Fruit fly (Drosophila melanogaster) whole organism, embryonic: ENCODE measurements around the gene CG15923.

ENCODE experiments used
- CG10209 ChIP-seq: fragments of 200-800 bp; sonication (Bioruptor generic); optimal IDR thresholded peaks from 3 replicates; lab custom pipeline; 2017; ENCODE audit warnings: missing biosample characterization, mild to moderate bottlenecking, missing genetic modification characterization, missing genetic modification reagents
- CG10979 ChIP-seq: fragments of 200-800 bp; sonication (Bioruptor generic); optimal IDR thresholded peaks from 2 replicates; lab custom pipeline; 2018; ENCODE audit warnings: missing biosample characterization, mild to moderate bottlenecking, missing genetic modification characterization, moderate library complexity
- CG11456 ChIP-seq: fragments of 200-800 bp; sonication (Bioruptor generic); IDR thresholded peaks from 3 replicates; pipeline ENCODE4 v1.3.6; 2022; ENCODE audit warnings: missing biosample characterization, missing genetic modification characterization
- CG11695 ChIP-seq: fragments of 200-800 bp; sonication (Bioruptor generic); IDR thresholded peaks from 3 replicates; pipeline ENCODE4 v1.3.6; 2022; ENCODE audit warnings: missing biosample characterization, missing genetic modification characterization
- CG12769 ChIP-seq: fragments of 200-800 bp; sonication (Bioruptor generic); optimal IDR thresholded peaks from 2 replicates; lab custom pipeline; 2019; ENCODE audit warnings: missing biosample characterization, mild to moderate bottlenecking, missing genetic modification characterization, moderate library complexity
- CG13123 ChIP-seq: fragments of 200-800 bp; sonication (Bioruptor generic); optimal IDR thresholded peaks from 2 replicates; lab custom pipeline; 2016; ENCODE audit warnings: missing biosample characterization, missing genetic modification characterization
- CG13287 ChIP-seq: fragments of 200-800 bp; sonication (Bioruptor generic); IDR thresholded peaks from 2 replicates; pipeline ENCODE4 v1.3.6; 2022; ENCODE audit warnings: missing biosample characterization, missing genetic modification characterization; ENCODE audit not compliant: partially characterized antibody
- CG17802 ChIP-seq: fragments of 200-800 bp; sonication (Bioruptor generic); optimal IDR thresholded peaks from 2 replicates; lab custom pipeline; 2018; ENCODE audit warnings: missing biosample characterization, mild to moderate bottlenecking, missing genetic modification characterization, moderate library complexity
- CG34376 ChIP-seq: fragments of 200-800 bp; sonication (Bioruptor generic); optimal IDR thresholded peaks from 2 replicates; lab custom pipeline; 2018; ENCODE audit warnings: missing biosample characterization, mild to moderate bottlenecking, missing genetic modification characterization
- CG34422 ChIP-seq: fragments of 200-800 bp; sonication (Bioruptor generic); IDR thresholded peaks from 3 replicates; pipeline ENCODE4 v1.3.6; 2022; ENCODE audit warnings: missing biosample characterization, missing genetic modification characterization
- CG6175 ChIP-seq: fragments of 200-800 bp; sonication (Bioruptor generic); IDR thresholded peaks from 3 replicates; pipeline ENCODE4 v1.3.6; 2022; ENCODE audit warnings: missing biosample characterization, missing genetic modification characterization
- CG6791 ChIP-seq: fragments of 200-800 bp; sonication (Bioruptor generic); IDR thresholded peaks from 3 replicates; pipeline ENCODE4 v1.3.6; 2022; ENCODE audit warnings: missing biosample characterization, missing genetic modification characterization; ENCODE audit not compliant: partially characterized antibody
- CG8765 ChIP-seq: fragments of 200-800 bp; sonication (Bioruptor generic); IDR thresholded peaks from 2 replicates; pipeline ENCODE4 v1.3.6; 2022; ENCODE audit warnings: missing biosample characterization, missing genetic modification characterization
- CTCF ChIP-seq: fragments of 200-800 bp; sonication (Bioruptor generic); optimal IDR thresholded peaks from 2 replicates; lab custom pipeline; 2017; ENCODE audit warnings: missing biosample characterization, mild to moderate bottlenecking, missing genetic modification characterization, moderate library complexity
- Camta ChIP-seq: fragments of 200-800 bp; sonication (Bioruptor generic); optimal IDR thresholded peaks from 2 replicates; lab custom pipeline; 2016; ENCODE audit warnings: missing biosample characterization, missing genetic modification characterization
- D ChIP-seq, 2 experiments: fragments of 200-800 bp in 1 of 2; fragments of >200 bp in 1 of 2; sonication (Bioruptor generic) in 1 of 2; optimal IDR thresholded peaks; 2 replicates in 1 of 2; 3 replicates in 1 of 2; lab custom pipeline; 2017; ENCODE audit warnings: mild to moderate bottlenecking in 1 of 2, missing biosample characterization in 1 of 2, missing genetic modification characterization in 1 of 2, missing genetic modification reagents in 1 of 2
- Drgx ChIP-seq: fragments of 200-800 bp; sonication (Bioruptor generic); IDR thresholded peaks from 2 replicates; pipeline ENCODE4 v1.3.6; 2022; ENCODE audit warnings: missing biosample characterization, missing genetic modification characterization
- GATAe ChIP-seq: fragments of 200-800 bp; sonication (Bioruptor generic); conservative IDR thresholded peaks from 2 replicates; pipeline ENCODE4 v1.3.6; 2022; ENCODE audit warnings: missing biosample characterization, missing genetic modification characterization
- HHEX ChIP-seq: fragments of 200-800 bp; sonication (Bioruptor generic); optimal IDR thresholded peaks from 3 replicates; lab custom pipeline; 2017; ENCODE audit warnings: missing biosample characterization, mild to moderate bottlenecking, missing genetic modification characterization, missing genetic modification reagents
- Hey ChIP-seq: fragments of 200-800 bp; sonication (Bioruptor generic); optimal IDR thresholded peaks from 3 replicates; lab custom pipeline; 2018; ENCODE audit warnings: missing biosample characterization, mild to moderate bottlenecking, missing genetic modification characterization
- Hmr ChIP-seq: fragments of 200-800 bp; sonication (Bioruptor generic); optimal IDR thresholded peaks from 3 replicates; lab custom pipeline; 2017; ENCODE audit warnings: mild to moderate bottlenecking, missing biosample characterization, missing genetic modification reagents, missing genetic modification characterization
- Med ChIP-seq: fragments of 200-800 bp; sonication (Bioruptor generic); peaks from one replicate; lab custom pipeline; 2016; ENCODE audit warnings: missing biosample characterization, missing genetic modification characterization, mild to moderate bottlenecking, inconsistent platforms, moderate library complexity
- Mrtf ChIP-seq: fragments of 200-800 bp; sonication (Bioruptor generic); IDR thresholded peaks from 3 replicates; pipeline ENCODE4 v1.3.6; 2022; ENCODE audit warnings: missing biosample characterization, missing genetic modification characterization
- NFAT ChIP-seq: fragments of 200-800 bp; sonication (Bioruptor generic); IDR thresholded peaks from 2 replicates; pipeline ENCODE4 v1.3.6; 2022; ENCODE audit warnings: missing biosample characterization, missing genetic modification characterization
- Nf-YB ChIP-seq: fragments of 200-800 bp; sonication (Bioruptor generic); optimal IDR thresholded peaks from 3 replicates; lab custom pipeline; 2019; ENCODE audit warnings: missing biosample characterization, mild to moderate bottlenecking, missing genetic modification characterization, moderate library complexity
- Scr ChIP-seq: fragments of 200-800 bp; sonication (Bioruptor generic); IDR thresholded peaks from 2 replicates; pipeline ENCODE4 v1.3.6; 2022; ENCODE audit warnings: missing biosample characterization, missing genetic modification characterization; ENCODE audit not compliant: partially characterized antibody
- Tbp ChIP-seq: fragments of >200 bp; optimal IDR thresholded peaks from 2 replicates; lab custom pipeline; 2018; ENCODE audit warnings: missing biosample characterization, missing genetic modification characterization
- ara ChIP-seq: fragments of 200-800 bp; sonication (Bioruptor generic); IDR thresholded peaks from 2 replicates; pipeline ENCODE4 v1.3.6; 2022; ENCODE audit warnings: missing biosample characterization, missing genetic modification characterization
- chm ChIP-seq: fragments of 200-800 bp; sonication (Bioruptor generic); IDR thresholded peaks from 2 replicates; pipeline ENCODE4 v1.3.6; 2022; ENCODE audit warnings: missing biosample characterization, missing genetic modification characterization
- ci ChIP-seq: fragments of 200-800 bp; sonication (Bioruptor generic); IDR thresholded peaks from 3 replicates; pipeline ENCODE4 v1.3.6; 2022; ENCODE audit warnings: missing biosample characterization, missing genetic modification characterization
- croc ChIP-seq: fragments of 200-800 bp; sonication (Bioruptor generic); conservative IDR thresholded peaks from 3 replicates; pipeline ENCODE4 v1.3.6; 2022; ENCODE audit warnings: missing biosample characterization, missing genetic modification characterization
- dysf ChIP-seq: fragments of 200-800 bp; sonication (Bioruptor generic); IDR thresholded peaks from 3 replicates; pipeline ENCODE4 v1.3.6; 2022; ENCODE audit warnings: missing biosample characterization, missing genetic modification characterization
- exex ChIP-seq: fragments of 200-800 bp; sonication (Bioruptor generic); optimal IDR thresholded peaks from 4 replicates; lab custom pipeline; 2018; ENCODE audit warnings: missing biosample characterization, mild to moderate bottlenecking, missing genetic modification characterization, moderate library complexity
- eyg ChIP-seq: fragments of 200-800 bp; sonication (Bioruptor generic); optimal IDR thresholded peaks from 3 replicates; lab custom pipeline; 2016; ENCODE audit warnings: missing biosample characterization, missing genetic modification characterization
- grn ChIP-seq: fragments of 200-800 bp; sonication (Bioruptor generic); optimal IDR thresholded peaks from 3 replicates; lab custom pipeline; 2017; ENCODE audit warnings: missing biosample characterization, missing genetic modification characterization
- gsb ChIP-seq: fragments of 200-800 bp; sonication (Bioruptor generic); IDR thresholded peaks from 2 replicates; pipeline ENCODE4 v1.3.6; 2022; ENCODE audit warnings: missing biosample characterization, missing genetic modification characterization
- lab ChIP-seq: fragments of 200-800 bp; sonication (Bioruptor generic); optimal IDR thresholded peaks from 3 replicates; lab custom pipeline; 2017; ENCODE audit warnings: missing biosample characterization, missing genetic modification characterization, mild to moderate bottlenecking, moderate library complexity, missing genetic modification reagents
- lov ChIP-seq, 2 experiments: fragments of 200-800 bp in 1 of 2; fragments of >200 bp in 1 of 2; sonication (Bioruptor generic) in 1 of 2; IDR thresholded peaks in 1 of 2; optimal IDR thresholded peaks in 1 of 2; 2 replicates in 1 of 2; 3 replicates in 1 of 2; pipeline versions ENCODE4 v1.3.6 to Lab custom; 2017 to 2022; ENCODE audit warnings: missing biosample characterization in 1 of 2, missing genetic modification characterization in 1 of 2
- pho ChIP-seq: fragments of 200-800 bp; sonication (Bioruptor generic); optimal IDR thresholded peaks from 2 replicates; lab custom pipeline; 2016; ENCODE audit warnings: missing biosample characterization, missing genetic modification characterization
- slbo ChIP-seq: fragments of 200-800 bp; sonication (Bioruptor generic); IDR thresholded peaks from 2 replicates; pipeline ENCODE4 v1.3.6; 2022; ENCODE audit warnings: missing biosample characterization, missing genetic modification characterization
- sug ChIP-seq: fragments of 200-800 bp; optimal IDR thresholded peaks from 2 replicates; lab custom pipeline; 2019; ENCODE audit warnings: missing biosample characterization, mild to moderate bottlenecking, missing genetic modification characterization, moderate library complexity
- z ChIP-seq: fragments of 200-800 bp; sonication (Bioruptor generic); IDR thresholded peaks from 3 replicates; pipeline ENCODE4 v1.3.6; 2022; ENCODE audit warnings: missing biosample characterization, missing genetic modification characterization

The CG15923 gene

DNA sequence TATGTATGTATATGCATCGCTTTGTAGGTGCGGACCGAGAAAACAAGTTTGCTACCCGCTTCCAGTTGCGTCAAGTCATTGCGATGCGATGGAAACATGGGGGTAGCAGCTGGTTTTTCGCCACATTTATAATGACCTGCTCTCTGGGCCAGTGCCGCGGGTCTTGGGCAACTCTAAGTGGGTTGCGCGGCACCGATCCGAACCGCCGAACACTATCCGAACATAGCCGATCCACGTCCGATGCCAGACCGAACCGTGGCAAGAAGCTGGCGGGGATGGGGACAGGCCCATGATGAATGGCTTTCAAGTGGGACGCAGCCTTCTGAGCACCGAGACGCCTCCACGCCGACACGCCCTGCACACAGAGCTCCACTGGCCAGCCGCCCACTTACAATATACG, 12.6 kb downstream of the CG15923 start (continued):
- TF ChIP-seq lov (optimal IDR thresholded peaks at IDR 0.05; lab: Kevin White, UChicago) = no peak
- TF ChIP-seq lov (GFP tag; IDR thresholded peaks at IDR 0.05; lab: Robert Waterston, UW) = 0 out of 3 replicates have a peak, but pooled peaks have one; percentile 32
- TF ChIP-seq CG11456 = 0 out of 3 replicates have a peak, but pooled peaks have one; percentile 7
- no peak for TF ChIP-seq GATAe (GFP tag; lab: Robert Waterston, UW)
- no peak for TF ChIP-seq Camta (GFP tag; lab: Kevin White, UChicago)
- TF ChIP-seq NFAT = no peak
- peak; percentile 37; the same call in 2 of the 3 replicates for TF ChIP-seq ci (GFP tag; lab: Robert Waterston, UW)
- TF ChIP-seq chm = 0 out of 2 replicates have a peak, but pooled peaks have one; percentile 29
- TF ChIP-seq lab (GFP tag; lab: Kevin White, UChicago) = peak; percentile 25
- no peak for TF ChIP-seq CG34376
- no peak for TF ChIP-seq dysf (GFP tag; lab: Robert Waterston, UW)
- peak; percentile 89 for TF ChIP-seq CG12769 (tag; lab: Kevin White, UChicago)
- TF ChIP-seq slbo (GFP tag; lab: Robert Waterston, UW) = 0 out of 2 replicates have a peak, but pooled peaks have one; percentile 15
- no peak for TF ChIP-seq CG11695 (GFP tag; lab: Robert Waterston, UW)
- no peak for TF ChIP-seq ara (GFP tag; lab: Robert Waterston, UW)
- no peak; the same call in 1 of the 2 replicates for TF ChIP-seq CG13287
- no peak for TF ChIP-seq HHEX (GFP tag; lab: Kevin White, UChicago)
- 0 out of 2 replicates have a peak, but pooled peaks have one; percentile 15 for TF ChIP-seq gsb (GFP tag; lab: Robert Waterston, UW)
- TF ChIP-seq croc = no peak
- TF ChIP-seq z (GFP tag; lab: Robert Waterston, UW) = no peak
- peak; percentile 36; the same call in 1 of the 2 replicates for TF ChIP-seq Drgx (GFP tag; lab: Robert Waterston, UW)
- no peak for TF ChIP-seq CG10209 (GFP tag; lab: Kevin White, UChicago)
- peak; percentile 79 for TF ChIP-seq Med (GFP tag; lab: Kevin White, UChicago)
- TF ChIP-seq, all 482 proteins: peak for 28

DNA sequence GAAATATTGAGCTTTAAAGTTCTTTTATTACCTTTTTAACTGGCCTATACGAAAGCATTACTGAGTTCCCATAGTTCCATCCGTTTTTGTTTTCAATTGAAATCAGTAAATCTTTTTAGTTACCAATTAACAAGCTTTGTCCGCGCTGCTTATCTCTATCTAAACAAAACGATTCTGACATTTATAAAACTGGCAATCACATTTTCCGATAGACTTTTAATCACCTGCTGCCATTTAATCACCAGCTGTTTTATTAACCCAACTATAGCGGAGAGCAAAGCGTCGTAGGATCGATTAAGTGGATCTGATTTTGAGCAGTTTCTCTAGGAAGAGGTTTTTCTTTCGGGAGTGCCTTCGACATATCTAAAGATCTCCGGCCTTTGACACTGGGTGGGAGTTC, 14.1 kb downstream of the CG15923 start:
- no peak for TF ChIP-seq pho (GFP tag; lab: Kevin White, UChicago)
- TF ChIP-seq CG13123 (GFP tag; lab: Kevin White, UChicago) = no peak
- TF ChIP-seq sug (tag; lab: Kevin White, UChicago) = peak; percentile 24
- no peak for TF ChIP-seq Nf-YB (GFP tag; lab: Kevin White, UChicago)
- TF ChIP-seq Mrtf = no peak
- no peak for TF ChIP-seq Tbp (GFP tag; lab: Kevin White, UChicago)
- no peak for TF ChIP-seq CG10209 (GFP tag; lab: Kevin White, UChicago)
- TF ChIP-seq Hey (tag; lab: Kevin White, UChicago) = peak; percentile 30
- no peak for TF ChIP-seq CTCF
- TF ChIP-seq CG6791 (GFP tag; lab: Robert Waterston, UW) = no peak
- no peak for TF ChIP-seq CG34422 (GFP tag; lab: Robert Waterston, UW)
- TF ChIP-seq eyg (GFP tag; lab: Kevin White, UChicago) = no peak
- TF ChIP-seq D (optimal IDR thresholded peaks at IDR 0.05; lab: Kevin White, UChicago) = no peak
- no peak for TF ChIP-seq D (GFP tag; optimal IDR thresholded peaks at IDR 0.05; lab: Kevin White, UChicago)
- peak; percentile 92 for TF ChIP-seq exex (tag; lab: Kevin White, UChicago)
- TF ChIP-seq Hmr = no peak
- TF ChIP-seq CG8765 (GFP tag; lab: Robert Waterston, UW) = no peak
- no peak for TF ChIP-seq CG6175 (GFP tag; lab: Robert Waterston, UW)
- no peak for TF ChIP-seq CG10979
- TF ChIP-seq CG17802 (tag; lab: Kevin White, UChicago) = no peak
- peak; percentile 40 for TF ChIP-seq grn (GFP tag; lab: Kevin White, UChicago)
- no peak for TF ChIP-seq Scr (GFP tag; lab: Robert Waterston, UW)
- TF ChIP-seq slbo (GFP tag; lab: Robert Waterston, UW) = no peak
